Worm (Caenorhabditis elegans) whole organism, L4 larva: ENCODE measurements around the gene abce-1.

Experiments used
- D1046.2 ChIP-seq: fragments of 200-800 bp; sonication (Bioruptor generic); IDR thresholded peaks from 2 replicates; pipeline ENCODE4 v1.3.6; 2022; ENCODE audit warnings: missing genetic modification characterization, missing compliant biosample characterization
- aly-2 ChIP-seq: sonication (generic microtip); optimal IDR thresholded peaks from 2 replicates; lab custom pipeline; 2018; ENCODE audit warnings: missing biosample characterization, missing genetic modification characterization
- daf-19 ChIP-seq: fragments of 200-800 bp; sonication (Bioruptor generic); conservative IDR thresholded peaks from 2 replicates; pipeline ENCODE4 v1.3.6; 2022; ENCODE audit warnings: missing genetic modification characterization, missing compliant biosample characterization
- pha-4 ChIP-seq, 2 experiments: fragments of 150-350 bp in 1 of 2; fragments of 200-800 bp in 1 of 2; sonication (Bioruptor generic) in 1 of 2; IDR thresholded peaks in 1 of 2; optimal IDR thresholded peaks in 1 of 2; 2 replicates each; pipeline versions ENCODE4 v1.3.6 to Lab custom; 2014 to 2022; ENCODE audit warnings: missing genetic modification characterization in 2 of 2, missing genetic modification reagents in 2 of 2, missing biosample characterization in 1 of 2, missing compliant biosample characterization in 1 of 2

ce11 chrIII:13105911-13106310 lies 47.7 kb upstream of the abce-1 start:
- TF ChIP-seq D1046.2 (GFP tag; lab: Robert Waterston, UW) (no peak), pha-4 (GFP tag; IDR thresholded peaks at IDR 0.05; lab: Robert Waterston, UW) (no peak), pha-4 (tag; optimal IDR thresholded peaks at IDR 0.05; lab: Kevin White, UChicago) (no peak), daf-19 (GFP tag; lab: Robert Waterston, UW) (no peak), aly-2 (tag; lab: Kevin White, UChicago) (no peak)
